Worm (Caenorhabditis elegans) whole organism, late embryonic: ENCODE results near the gene rpl-33.

Experiments
- C08G9.2 ChIP-seq: sonication (generic microtip); optimal IDR thresholded peaks from 2 replicates; lab custom pipeline; 2016; ENCODE audit warnings: mild to moderate bottlenecking, missing genetic modification characterization, moderate library complexity, missing compliant biosample characterization
- C38D4.7 ChIP-seq: fragments of 200-800 bp; sonication (Bioruptor generic); optimal IDR thresholded peaks from 2 replicates; lab custom pipeline; 2018; ENCODE audit warnings: mild to moderate bottlenecking, missing genetic modification characterization, moderate library complexity, missing compliant biosample characterization
- K02D7.2 ChIP-seq: sonication (generic microtip); optimal IDR thresholded peaks from 2 replicates; lab custom pipeline; 2017; ENCODE audit warnings: mild to moderate bottlenecking, missing genetic modification characterization, missing compliant biosample characterization
- K09A11.1 ChIP-seq: sonication (generic microtip); optimal IDR thresholded peaks from 2 replicates; lab custom pipeline; 2017; ENCODE audit warnings: antibody characterized with exemption, mild to moderate bottlenecking, missing genetic modification characterization, missing compliant biosample characterization; ENCODE audit not compliant: insufficient read depth
- T23F11.4 ChIP-seq: fragments of 200-800 bp; sonication (Bioruptor generic); optimal IDR thresholded peaks from 2 replicates; lab custom pipeline; 2018; ENCODE audit warnings: mild to moderate bottlenecking, missing genetic modification characterization, missing compliant biosample characterization
- Y22D7AL.16 ChIP-seq: sonication (generic microtip); optimal IDR thresholded peaks from 2 replicates; lab custom pipeline; 2016; ENCODE audit warnings: missing genetic modification characterization, missing compliant biosample characterization
- ahr-1 ChIP-seq: sonication (generic microtip); optimal IDR thresholded peaks from 2 replicates; lab custom pipeline; 2016; ENCODE audit warnings: missing genetic modification characterization, missing compliant biosample characterization
- ceh-19 ChIP-seq: fragments of 200-800 bp; sonication (Bioruptor generic); optimal IDR thresholded peaks from 2 replicates; lab custom pipeline; 2018; ENCODE audit warnings: mild to moderate bottlenecking, missing genetic modification characterization, missing compliant biosample characterization
- ceh-2 ChIP-seq: sonication (generic microtip); optimal IDR thresholded peaks from 2 replicates; lab custom pipeline; 2016; ENCODE audit warnings: missing genotype, missing genetic modification characterization, missing compliant biosample characterization
- ceh-30 ChIP-seq: fragments of 150-350 bp; optimal IDR thresholded peaks from 2 replicates; lab custom pipeline; 2014; ENCODE audit warnings: missing biosample characterization, missing genetic modification characterization
- ceh-45 ChIP-seq: fragments of 200-800 bp; sonication (Bioruptor generic); IDR thresholded peaks from 2 replicates; pipeline ENCODE4 v1.3.6; 2022; ENCODE audit warnings: missing genetic modification reagents, missing genetic modification characterization, missing compliant biosample characterization
- ceh-48 ChIP-seq: sonication (generic microtip); optimal IDR thresholded peaks from 2 replicates; lab custom pipeline; 2016; ENCODE audit warnings: missing genetic modification characterization, inconsistent platforms, missing compliant biosample characterization
- ceh-9 ChIP-seq: sonication (generic microtip); optimal IDR thresholded peaks from 2 replicates; lab custom pipeline; 2016; ENCODE audit warnings: mild to moderate bottlenecking, missing genetic modification characterization, inconsistent platforms, missing compliant biosample characterization
- dmd-4 ChIP-seq: sonication (generic microtip); optimal IDR thresholded peaks from 2 replicates; lab custom pipeline; 2016; ENCODE audit warnings: borderline replicate concordance, missing genetic modification characterization, missing compliant biosample characterization
- dve-1 ChIP-seq: sonication (generic microtip); optimal IDR thresholded peaks from 2 replicates; lab custom pipeline; 2017; ENCODE audit warnings: antibody characterized with exemption, mild to moderate bottlenecking, missing genetic modification characterization, missing compliant biosample characterization
- elt-2 ChIP-seq: sonication (generic microtip); optimal IDR thresholded peaks from 2 replicates; lab custom pipeline; 2016; ENCODE audit warnings: missing genetic modification reagents, missing genetic modification characterization, missing compliant biosample characterization
- fax-1 ChIP-seq: sonication (generic microtip); optimal IDR thresholded peaks from 2 replicates; lab custom pipeline; 2016; ENCODE audit warnings: missing genotype, missing genetic modification characterization, missing compliant biosample characterization
- fkh-10 ChIP-seq: fragments of 150-350 bp; optimal IDR thresholded peaks from 2 replicates; lab custom pipeline; 2014; ENCODE audit warnings: missing biosample characterization, missing genetic modification reagents, missing genetic modification characterization
- fkh-6 ChIP-seq: sonication (generic microtip); optimal IDR thresholded peaks from 2 replicates; lab custom pipeline; 2016; ENCODE audit warnings: missing genetic modification characterization, missing compliant biosample characterization
- hlh-13 ChIP-seq: fragments of 200-800 bp; sonication (Bioruptor generic); optimal IDR thresholded peaks from 2 replicates; lab custom pipeline; 2018; ENCODE audit warnings: mild to moderate bottlenecking, missing genetic modification characterization, missing compliant biosample characterization
- hlh-15 ChIP-seq: sonication (generic microtip); optimal IDR thresholded peaks from 2 replicates; lab custom pipeline; 2016; ENCODE audit warnings: missing genetic modification characterization, missing compliant biosample characterization
- lin-11 ChIP-seq: fragments of 200-800 bp; sonication (Bioruptor generic); optimal IDR thresholded peaks from 2 replicates; lab custom pipeline; 2018; ENCODE audit warnings: mild to moderate bottlenecking, missing genetic modification characterization, missing compliant biosample characterization
- madf-2 ChIP-seq: sonication (generic microtip); optimal IDR thresholded peaks from 2 replicates; lab custom pipeline; 2017; ENCODE audit warnings: missing genetic modification characterization, missing compliant biosample characterization
- nfya-1 ChIP-seq: sonication (generic microtip); optimal IDR thresholded peaks from 2 replicates; lab custom pipeline; 2017; ENCODE audit warnings: missing genetic modification characterization, mild to moderate bottlenecking, missing compliant biosample characterization, antibody characterized with exemption, moderate library complexity
- nhr-232 ChIP-seq: sonication (generic microtip); optimal IDR thresholded peaks from 2 replicates; lab custom pipeline; 2016; ENCODE audit warnings: missing genetic modification characterization, missing compliant biosample characterization
- pha-4 ChIP-seq: fragments of 150-350 bp; optimal IDR thresholded peaks from 2 replicates; lab custom pipeline; 2018; ENCODE audit warnings: missing biosample characterization, missing genetic modification reagents, missing genetic modification characterization
- pqm-1 ChIP-seq: sonication (generic microtip); optimal IDR thresholded peaks from 2 replicates; lab custom pipeline; 2016; ENCODE audit warnings: missing genetic modification characterization, missing compliant biosample characterization
- pros-1 ChIP-seq: fragments of 150-350 bp; optimal IDR thresholded peaks from 2 replicates; lab custom pipeline; 2014; ENCODE audit warnings: missing biosample characterization, missing genetic modification reagents, missing genetic modification characterization
- sox-2 ChIP-seq: fragments of 200-800 bp; sonication (Bioruptor generic); IDR thresholded peaks from 2 replicates; pipeline ENCODE4 v1.3.6; 2022; ENCODE audit warnings: missing genetic modification reagents, missing genetic modification characterization, missing compliant biosample characterization
- unc-42 ChIP-seq: sonication (generic microtip); optimal IDR thresholded peaks from 2 replicates; lab custom pipeline; 2016; ENCODE audit warnings: missing genotype, missing genetic modification characterization, missing compliant biosample characterization
- unc-55 ChIP-seq: sonication (generic microtip); optimal IDR thresholded peaks from 2 replicates; lab custom pipeline; 2017; ENCODE audit warnings: missing biosample characterization, missing genetic modification reagents, missing genetic modification characterization

The rpl-33 gene

ce11 chrII:7109956-7110355, 4.6 kb downstream of the rpl-33 start, which contains the start of gene F10E7.9:
F10E7.9 (minus strand) TSS chrII:7110056.
- TF ChIP-seq fkh-10 (GFP tag; lab: Kevin White, UChicago) (no peak), K09A11.1 (no peak), lin-11 (tag; lab: Kevin White, UChicago) (no peak), C38D4.7 (GFP tag; lab: Kevin White, UChicago) (no peak), fax-1 (tag; lab: Kevin White, UChicago) (no peak), ceh-19 (GFP tag; lab: Kevin White, UChicago) (no peak), ceh-2 (tag; lab: Kevin White, UChicago) (no peak), unc-55 (GFP tag; lab: Kevin White, UChicago) (no peak)

- TF ChIP-seq ceh-48 (tag; lab: Kevin White, UChicago), result peak; percentile 66
- peak; percentile 25 for TF ChIP-seq unc-42 (tag; lab: Kevin White, UChicago)
- no peak for TF ChIP-seq sox-2 (GFP tag; lab: Robert Waterston, UW)
Observed at ce11 chrII:7111012-7111656, 5.8 kb downstream of the rpl-33 start.

ce11 chrII:7111657-7112049, 6.3 kb downstream of the rpl-33 start, which contains the start of gene F10E7.5:
F10E7.5 (plus strand) TSS chrII:7111978.
- TF ChIP-seq ceh-30 (tag; lab: Kevin White, UChicago) (peak; percentile 21), unc-42 (tag; lab: Kevin White, UChicago) (peak; percentile 77), nfya-1 (peak; percentile 45), unc-55 (GFP tag; lab: Kevin White, UChicago) (peak; percentile 43), pha-4 (tag; lab: Kevin White, UChicago) (no peak), T23F11.4 (GFP tag; lab: Kevin White, UChicago) (no peak)

- no peak for TF ChIP-seq ceh-45 (GFP tag; lab: Robert Waterston, UW)
- no peak for TF ChIP-seq fkh-6 (tag; lab: Kevin White, UChicago)
- TF ChIP-seq Y22D7AL.16, result no peak
- no peak for TF ChIP-seq ceh-19 (GFP tag; lab: Kevin White, UChicago)
- TF ChIP-seq pqm-1 (tag; lab: Kevin White, UChicago), result no peak
- no peak for TF ChIP-seq hlh-15
- no peak for TF ChIP-seq nfya-1
- TF ChIP-seq hlh-13 (GFP tag; lab: Kevin White, UChicago), result no peak
- TF ChIP-seq pha-4 (tag; lab: Kevin White, UChicago), result no peak
- no peak for TF ChIP-seq sox-2 (GFP tag; lab: Robert Waterston, UW)
- TF ChIP-seq elt-2 (tag; lab: Kevin White, UChicago), result no peak
- TF ChIP-seq pros-1 (tag; lab: Kevin White, UChicago), result no peak
- TF ChIP-seq nhr-232, result no peak
- no peak for TF ChIP-seq ceh-9
- no peak for TF ChIP-seq dve-1 (tag; lab: Kevin White, UChicago)
- no peak for TF ChIP-seq ceh-30 (tag; lab: Kevin White, UChicago)
- no peak for TF ChIP-seq C08G9.2 (tag; lab: Kevin White, UChicago)
- TF ChIP-seq ceh-2 (tag; lab: Kevin White, UChicago), result no peak
- TF ChIP-seq ceh-48 (tag; lab: Kevin White, UChicago), result no peak
- TF ChIP-seq, all 69 proteins: peak for 0
Observed at ce11 chrII:7112780-7113179, 7.4 kb downstream of the rpl-33 start, which contains the start of gene F10E7.6. F10E7.6 (plus strand) TSS chrII:7113080.

- TF ChIP-seq K02D7.2 (tag; lab: Kevin White, UChicago), result no peak
- no peak for TF ChIP-seq lin-11 (tag; lab: Kevin White, UChicago)
- no peak for TF ChIP-seq dmd-4 (tag; lab: Kevin White, UChicago)
- TF ChIP-seq ahr-1 (tag; lab: Kevin White, UChicago), result no peak
- TF ChIP-seq madf-2 (tag; lab: Kevin White, UChicago), result no peak
- TF ChIP-seq Y22D7AL.16, result no peak
- no peak for TF ChIP-seq unc-55 (GFP tag; lab: Kevin White, UChicago)
- no peak for TF ChIP-seq fax-1 (tag; lab: Kevin White, UChicago)
- no peak for TF ChIP-seq dve-1 (tag; lab: Kevin White, UChicago)
Observed at ce11 chrII:7115638-7116037, 10.3 kb downstream of the rpl-33 start, which contains the start of gene cutl-5. cutl-5 (minus strand) TSS chrII:7115906.
